Worm (Caenorhabditis elegans) whole organism, L3 larva: Measurements from ENCODE around the gene rgs-11.

Experiments
- R02D3.7 ChIP-seq: fragments of 150-350 bp; optimal IDR thresholded peaks from 2 replicates; lab custom pipeline; 2014; ENCODE audit warnings: missing biosample characterization, missing genetic modification characterization
- ZK546.5 ChIP-seq: sonication (generic microtip); optimal IDR thresholded peaks from 2 replicates; lab custom pipeline; 2017; ENCODE audit warnings: missing biosample characterization, missing genetic modification characterization
- aly-2 ChIP-seq: fragments of 150-350 bp; optimal IDR thresholded peaks from 2 replicates; lab custom pipeline; 2014; ENCODE audit warnings: missing biosample characterization, missing genetic modification characterization
- ama-1 ChIP-seq: fragments of 150-350 bp; optimal IDR thresholded peaks from 2 replicates; lab custom pipeline; 2018
- ceh-16 ChIP-seq: sonication (generic microtip); optimal IDR thresholded peaks from 2 replicates; lab custom pipeline; 2017; ENCODE audit warnings: missing biosample characterization, missing genetic modification characterization
- ceh-28 ChIP-seq: fragments of 150-350 bp; optimal IDR thresholded peaks from 2 replicates; lab custom pipeline; 2014; ENCODE audit warnings: missing biosample characterization, missing genetic modification reagents, missing genetic modification characterization
- ceh-82 ChIP-seq: fragments of 150-350 bp; optimal IDR thresholded peaks from 2 replicates; lab custom pipeline; 2014; ENCODE audit warnings: missing biosample characterization, missing genetic modification characterization
- ceh-9 ChIP-seq: sonication (generic microtip); optimal IDR thresholded peaks from 2 replicates; lab custom pipeline; 2018; ENCODE audit warnings: missing biosample characterization, missing genetic modification characterization
- daf-12 ChIP-seq: fragments of 150-350 bp; optimal IDR thresholded peaks from 2 replicates; lab custom pipeline; 2014; ENCODE audit warnings: missing biosample characterization, missing genetic modification reagents, missing genetic modification characterization
- egl-5 ChIP-seq: fragments of 150-350 bp; optimal IDR thresholded peaks from 2 replicates; lab custom pipeline; 2017; ENCODE audit warnings: missing biosample characterization, missing genetic modification reagents, missing genetic modification characterization, inconsistent platforms
- elt-1 ChIP-seq: fragments of 150-350 bp; optimal IDR thresholded peaks from 2 replicates; lab custom pipeline; 2014; ENCODE audit warnings: missing biosample characterization, missing genetic modification characterization
- elt-2 ChIP-seq: sonication (generic microtip); optimal IDR thresholded peaks from 2 replicates; lab custom pipeline; 2016; ENCODE audit warnings: missing genetic modification reagents, mild to moderate bottlenecking, missing genetic modification characterization, missing compliant biosample characterization
- elt-3 ChIP-seq, 3 experiments: fragments of 150-350 bp in 1 of 3; sonication (generic microtip) in 2 of 3; optimal IDR thresholded peaks; 2 replicates in 2 of 3; 4 replicates in 1 of 3; lab custom pipeline; 2014 to 2017; ENCODE audit warnings: missing biosample characterization in 3 of 3, missing genetic modification characterization in 3 of 3
- fkh-10 ChIP-seq: sonication (generic microtip); optimal IDR thresholded peaks from 2 replicates; lab custom pipeline; 2017; ENCODE audit warnings: missing biosample characterization, missing genetic modification reagents, missing genetic modification characterization
- fos-1 ChIP-seq: fragments of 150-350 bp; optimal IDR thresholded peaks from 2 replicates; lab custom pipeline; 2014; ENCODE audit warnings: missing biosample characterization, missing genetic modification characterization
- hmg-11 ChIP-seq: sonication (generic microtip); optimal IDR thresholded peaks from 2 replicates; lab custom pipeline; 2016; ENCODE audit warnings: missing genetic modification characterization, missing compliant biosample characterization
- jun-1 ChIP-seq: fragments of 150-350 bp; optimal IDR thresholded peaks from 2 replicates; lab custom pipeline; 2014; ENCODE audit warnings: missing biosample characterization, missing genetic modification reagents, missing genetic modification characterization
- lin-15B ChIP-seq: fragments of 150-350 bp; optimal IDR thresholded peaks from 2 replicates; lab custom pipeline; 2014; ENCODE audit warnings: missing biosample characterization, missing genetic modification characterization
- lin-39 ChIP-seq: fragments of 150-350 bp; optimal IDR thresholded peaks from 2 replicates; lab custom pipeline; 2018; ENCODE audit warnings: missing biosample characterization, missing genetic modification reagents, missing genetic modification characterization
- mdl-1 ChIP-seq: fragments of 150-350 bp; optimal IDR thresholded peaks from 2 replicates; lab custom pipeline; 2014; ENCODE audit warnings: missing biosample characterization, missing genetic modification characterization
- mml-1 ChIP-seq: fragments of 150-350 bp; sonication (generic microtip); optimal IDR thresholded peaks from 3 replicates; lab custom pipeline; 2014; ENCODE audit warnings: missing biosample characterization, missing genetic modification characterization
- nfya-1 ChIP-seq: sonication (generic microtip); optimal IDR thresholded peaks from 2 replicates; lab custom pipeline; 2017; ENCODE audit warnings: missing genetic modification characterization, mild to moderate bottlenecking, missing compliant biosample characterization, antibody characterized with exemption, moderate library complexity; ENCODE audit not compliant: insufficient read depth
- nhr-11 ChIP-seq: fragments of 150-350 bp; optimal IDR thresholded peaks from 2 replicates; lab custom pipeline; 2014; ENCODE audit warnings: missing biosample characterization, missing genetic modification characterization
- nhr-12 ChIP-seq: fragments of 150-350 bp; optimal IDR thresholded peaks from 2 replicates; lab custom pipeline; 2014; ENCODE audit warnings: missing biosample characterization, missing genetic modification characterization
- nhr-237 ChIP-seq: fragments of 150-350 bp; optimal IDR thresholded peaks from 2 replicates; lab custom pipeline; 2014; ENCODE audit warnings: missing biosample characterization, missing genetic modification characterization
- nhr-25 ChIP-seq: sonication (generic microtip); optimal IDR thresholded peaks from 2 replicates; lab custom pipeline; 2017; ENCODE audit warnings: missing biosample characterization, missing genetic modification characterization
- nhr-28 ChIP-seq: fragments of 150-350 bp; optimal IDR thresholded peaks from 2 replicates; lab custom pipeline; 2014; ENCODE audit warnings: missing biosample characterization, missing genetic modification characterization
- nhr-43 ChIP-seq: sonication (generic microtip); optimal IDR thresholded peaks from 2 replicates; lab custom pipeline; 2016; ENCODE audit warnings: mild to moderate bottlenecking, missing genetic modification characterization, missing compliant biosample characterization; ENCODE audit not compliant: poor library complexity, severe bottlenecking
- nhr-76 ChIP-seq: fragments of 150-350 bp; sonication (generic microtip); optimal IDR thresholded peaks from 5 replicates; lab custom pipeline; 2014; ENCODE audit warnings: missing biosample characterization, missing genetic modification characterization
- pha-4 ChIP-seq: fragments of 150-350 bp; optimal IDR thresholded peaks from 2 replicates; lab custom pipeline; 2014; ENCODE audit warnings: missing biosample characterization, missing genetic modification reagents, missing genetic modification characterization
- pqm-1 ChIP-seq: fragments of 150-350 bp; optimal IDR thresholded peaks from 2 replicates; lab custom pipeline; 2017; ENCODE audit warnings: missing biosample characterization, missing genetic modification characterization, inconsistent platforms
- sea-2 ChIP-seq: fragments of 150-350 bp; sonication (generic microtip); optimal IDR thresholded peaks from 4 replicates; lab custom pipeline; 2014; ENCODE audit warnings: missing biosample characterization, missing genetic modification reagents, missing genetic modification characterization
- skn-1 ChIP-seq: fragments of 150-350 bp; optimal IDR thresholded peaks from 2 replicates; lab custom pipeline; 2014; ENCODE audit warnings: missing biosample characterization, missing genetic modification characterization
- snpc-4 ChIP-seq: fragments of 150-350 bp; optimal IDR thresholded peaks from 2 replicates; lab custom pipeline; 2014; ENCODE audit warnings: missing biosample characterization, missing genetic modification characterization
- tbx-2 ChIP-seq: sonication (generic microtip); optimal IDR thresholded peaks from 2 replicates; lab custom pipeline; 2016; ENCODE audit warnings: mild to moderate bottlenecking, missing genetic modification characterization, missing compliant biosample characterization
- unc-39 ChIP-seq: sonication (generic microtip); optimal IDR thresholded peaks from 4 replicates; lab custom pipeline; 2017; ENCODE audit warnings: missing biosample characterization, missing genetic modification characterization
- zag-1 ChIP-seq: fragments of 150-350 bp; optimal IDR thresholded peaks from 2 replicates; lab custom pipeline; 2014; ENCODE audit warnings: missing biosample characterization, missing genetic modification characterization
- ztf-11 ChIP-seq: fragments of 150-350 bp; optimal IDR thresholded peaks from 2 replicates; lab custom pipeline; 2014; ENCODE audit warnings: missing biosample characterization, missing genetic modification characterization
- ztf-4 ChIP-seq: fragments of 150-350 bp; optimal IDR thresholded peaks from 2 replicates; lab custom pipeline; 2014; ENCODE audit warnings: missing biosample characterization, missing genetic modification characterization

rgs-11 gene

DNA sequence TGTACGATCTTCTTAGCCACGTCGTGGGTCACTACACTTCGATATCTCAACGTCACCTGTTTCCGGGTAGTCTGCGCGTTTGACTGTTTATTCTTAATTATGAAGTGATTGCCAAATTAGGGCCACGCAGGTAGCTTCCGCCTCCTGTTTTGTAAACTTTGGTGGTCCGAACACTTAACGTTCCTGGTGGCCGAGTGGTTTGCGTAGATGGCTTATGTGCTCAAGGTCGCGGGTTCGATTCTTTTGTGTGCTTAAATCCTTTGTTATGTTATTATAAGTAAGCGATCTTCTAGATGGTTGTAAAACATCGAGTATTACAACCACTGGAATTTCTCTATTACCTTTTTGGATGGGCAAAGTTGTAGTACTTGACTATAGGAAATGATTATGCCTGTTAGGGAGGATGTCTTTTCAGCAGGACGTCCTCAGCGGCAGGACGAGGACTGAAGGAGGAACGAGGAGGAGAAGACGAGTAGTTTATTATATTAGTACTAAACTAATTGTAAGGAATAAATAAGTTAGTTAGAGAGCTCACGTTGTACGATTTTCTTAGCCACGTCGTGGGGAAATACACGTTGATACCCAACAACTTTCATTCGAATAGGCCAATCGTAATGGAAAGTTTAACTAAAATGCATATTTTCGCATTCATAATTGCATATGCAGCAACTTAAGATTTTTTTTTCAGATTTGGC, 12.6 kb downstream of the rgs-11 start:
- no peak for TF ChIP-seq mdl-1 (tag; lab: Kevin White, UChicago)
- no peak for TF ChIP-seq ceh-16
- no peak for TF ChIP-seq sea-2
- TF ChIP-seq jun-1, result no peak
- no peak for TF ChIP-seq nhr-43 (tag; lab: Kevin White, UChicago)
- TF ChIP-seq nhr-76 (tag; lab: Kevin White, UChicago), result no peak
- TF ChIP-seq ztf-11 (tag; lab: Kevin White, UChicago), result no peak
- no peak for TF ChIP-seq daf-12 (tag; lab: Kevin White, UChicago)

DNA sequence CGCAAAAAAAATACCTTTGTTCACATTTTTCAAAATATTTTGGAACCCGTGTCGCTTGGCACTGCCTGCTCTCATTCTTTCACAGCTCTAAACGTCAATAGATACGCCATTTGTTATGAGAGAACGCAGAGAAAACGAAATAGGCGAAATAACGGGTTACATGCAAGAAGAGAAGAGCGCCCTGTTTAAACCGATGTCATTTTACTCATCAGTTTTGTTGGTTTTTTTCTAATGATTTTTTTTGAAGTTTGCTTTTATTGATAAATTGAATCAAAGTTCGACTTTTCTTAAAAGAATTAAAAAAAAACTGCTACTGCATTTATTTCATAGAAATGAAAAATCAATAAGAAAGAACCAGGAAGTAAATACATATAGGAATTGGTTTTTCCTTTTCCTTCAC, 14.4 kb downstream of the rgs-11 start:
- peak; percentile 24 for TF ChIP-seq lin-39
- peak; percentile 55 for TF ChIP-seq ceh-28 (tag; lab: Kevin White, UChicago)
- TF ChIP-seq hmg-11 (tag; lab: Kevin White, UChicago), result peak; percentile 11
- peak; percentile 70 for TF ChIP-seq pha-4
- TF ChIP-seq ama-1 (lab: Kevin White, UChicago), result peak; percentile 90
- peak; percentile 4 for TF ChIP-seq nhr-25 (tag; lab: Kevin White, UChicago)
- peak; percentile 37 for TF ChIP-seq nhr-43 (tag; lab: Kevin White, UChicago)
- no peak for TF ChIP-seq mdl-1 (tag; lab: Kevin White, UChicago)
- TF ChIP-seq elt-3 (tag; optimal IDR thresholded peaks at IDR 0.05; lab: Kevin White, UChicago), result peak in 1 of 3 experiments; percentile 17
- peak; percentile 63 for TF ChIP-seq nfya-1 (tag; lab: Kevin White, UChicago)
- no peak for TF ChIP-seq ZK546.5 (tag; lab: Kevin White, UChicago)
- peak; percentile 2 for TF ChIP-seq elt-2 (tag; lab: Kevin White, UChicago)
- no peak for TF ChIP-seq ceh-9 (tag; lab: Kevin White, UChicago)
- no peak for TF ChIP-seq fos-1

DNA sequence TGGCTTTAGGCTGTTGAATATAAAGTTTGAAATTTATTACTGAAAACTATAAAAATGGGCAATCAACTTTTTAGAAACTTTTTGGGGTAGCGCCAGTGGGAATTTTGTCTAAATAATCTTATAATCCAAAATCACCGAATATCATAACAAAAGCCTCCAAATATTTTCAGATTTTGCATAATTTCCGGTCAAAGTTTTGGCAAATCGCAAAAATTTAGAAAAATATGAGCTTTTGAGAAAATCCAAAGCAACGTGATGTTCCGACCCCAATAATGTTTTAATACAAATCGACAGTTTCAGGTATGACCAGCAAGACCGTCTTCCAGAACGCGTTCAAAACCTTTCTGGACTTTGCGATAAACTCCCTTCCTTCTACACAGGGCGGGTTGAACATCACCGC, 15.0 kb downstream of the rgs-11 start, which contains the start of gene emre-1:
TSS of gene emre-1 (plus strand) at position 301 of the 400 bp plus-strand sequence.
- TF ChIP-seq R02D3.7 (tag; lab: Kevin White, UChicago), result no peak
- no peak for TF ChIP-seq snpc-4 (tag; lab: Kevin White, UChicago)
- no peak for TF ChIP-seq elt-1 (tag; lab: Kevin White, UChicago)
- TF ChIP-seq ceh-16, result no peak
- no peak for TF ChIP-seq elt-3 (tag; optimal IDR thresholded peaks at IDR 0.05; lab: Kevin White, UChicago)
- no peak for TF ChIP-seq ZK546.5 (tag; lab: Kevin White, UChicago)
- TF ChIP-seq nhr-25 (tag; lab: Kevin White, UChicago), result no peak
- no peak for TF ChIP-seq mdl-1 (tag; lab: Kevin White, UChicago)
- no peak for TF ChIP-seq nhr-43 (tag; lab: Kevin White, UChicago)
- TF ChIP-seq, all 47 proteins: peak for 0

DNA sequence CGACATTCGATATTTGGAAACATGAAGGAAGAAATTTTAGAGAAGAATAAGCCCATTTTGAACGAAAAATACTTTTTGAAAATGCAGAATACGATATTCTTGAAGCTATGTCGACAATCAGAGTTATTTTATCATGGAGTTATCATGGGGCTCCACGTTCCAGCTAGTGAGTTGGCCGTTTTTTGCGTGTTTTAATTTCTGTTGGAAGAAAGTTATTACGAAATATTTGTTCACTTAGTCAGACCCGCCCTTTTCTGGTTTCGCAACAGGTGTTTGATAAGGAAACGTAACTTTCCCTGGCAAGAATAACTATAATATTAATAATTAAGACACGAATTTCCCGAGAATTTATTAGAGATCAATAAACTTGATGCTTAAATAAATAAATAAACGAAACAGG, 17.3 kb downstream of the rgs-11 start:
- TF ChIP-seq elt-2 (tag; lab: Kevin White, UChicago), result peak; percentile 38

DNA sequence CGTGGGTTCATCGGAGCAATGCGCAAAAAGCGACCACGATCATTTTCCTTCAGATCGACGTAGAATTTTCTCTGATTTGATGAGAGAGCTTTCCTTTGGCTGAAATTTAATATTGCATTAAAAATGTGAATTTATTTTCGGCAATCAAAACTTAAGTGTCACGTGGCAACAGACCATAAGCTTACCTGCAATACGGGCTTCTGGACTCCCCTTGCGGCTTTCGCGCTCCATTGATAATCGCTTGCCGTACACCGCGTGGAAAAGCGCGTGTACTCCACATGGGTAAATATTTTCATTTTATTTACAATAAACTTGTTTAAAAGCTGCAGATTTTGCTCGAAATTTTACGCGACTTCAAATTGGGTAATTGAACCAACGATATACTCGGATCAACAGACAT, 18.2 kb downstream of the rgs-11 start, which contains the start of gene plp-2:
TSS of gene plp-2 (minus strand) at position 280 of the 400 bp plus-strand sequence.
- TF ChIP-seq nhr-28, result no peak
- no peak for TF ChIP-seq nhr-25 (tag; lab: Kevin White, UChicago)
- no peak for TF ChIP-seq R02D3.7 (tag; lab: Kevin White, UChicago)
- peak; percentile 26 for TF ChIP-seq ama-1 (lab: Kevin White, UChicago)
- TF ChIP-seq ceh-82, result no peak
- TF ChIP-seq ceh-9 (tag; lab: Kevin White, UChicago), result no peak
- TF ChIP-seq nhr-237, result no peak
- TF ChIP-seq pha-4, result peak; percentile 1
- TF ChIP-seq egl-5, result no peak
- TF ChIP-seq mdl-1 (tag; lab: Kevin White, UChicago), result no peak
- TF ChIP-seq skn-1 (tag; lab: Kevin White, UChicago), result no peak
- no peak for TF ChIP-seq lin-15B (tag; lab: Kevin White, UChicago)
- TF ChIP-seq nhr-11 (tag; lab: Kevin White, UChicago), result no peak
- no peak for TF ChIP-seq snpc-4 (tag; lab: Kevin White, UChicago)
- no peak for TF ChIP-seq sea-2

DNA sequence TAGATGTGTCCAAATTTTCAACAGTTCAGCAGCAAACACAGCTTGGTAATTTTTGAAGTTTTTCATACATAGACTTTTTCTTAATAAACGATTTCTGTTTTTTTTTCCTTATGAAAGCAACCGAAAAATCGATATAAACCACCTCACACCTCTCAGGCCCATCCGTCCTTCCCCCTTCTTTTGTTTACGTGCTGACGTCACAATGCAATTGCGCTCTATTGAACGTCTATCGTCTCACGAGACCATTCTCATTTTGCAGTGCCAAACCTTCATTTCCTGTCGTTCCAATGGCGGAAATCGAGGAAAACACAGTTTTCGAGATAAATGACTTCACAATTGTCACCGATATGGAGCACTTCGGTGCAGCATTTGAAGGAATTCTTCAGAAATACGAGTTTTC, 18.9 kb downstream of the rgs-11 start, which contains the start of gene rbg-1:
TSS of gene rbg-1 (plus strand) at position 260 of the 400 bp plus-strand sequence.
- TF ChIP-seq mdl-1 (tag; lab: Kevin White, UChicago) (no peak), snpc-4 (tag; lab: Kevin White, UChicago) (peak; percentile 83), nhr-11 (tag; lab: Kevin White, UChicago) (no peak), ceh-82 (no peak), pqm-1 (peak; percentile 35), unc-39 (tag; lab: Kevin White, UChicago) (no peak), elt-3 (tag; optimal IDR thresholded peaks at IDR 0.05; lab: Kevin White, UChicago) (no peak), mml-1 (no peak), tbx-2 (tag; lab: Kevin White, UChicago) (no peak), aly-2 (tag; lab: Kevin White, UChicago) (no peak), zag-1 (no peak), sea-2 (peak; percentile 50), ztf-11 (tag; lab: Kevin White, UChicago) (no peak), daf-12 (tag; lab: Kevin White, UChicago) (no peak), fkh-10 (GFP tag; lab: Kevin White, UChicago) (peak; percentile 15), nhr-25 (tag; lab: Kevin White, UChicago) (peak; percentile 87), pha-4 (peak; percentile 96), nhr-12 (tag; lab: Kevin White, UChicago) (no peak), ceh-9 (tag; lab: Kevin White, UChicago) (no peak), ztf-4 (tag; lab: Kevin White, UChicago) (no peak)
